Fruit fly (Drosophila melanogaster): ENCODE measurements around the gene spz4.

Gene spz4

dm6 chr2L:11471979-11472514, 29.5 kb upstream of the spz4 start (continued):
- 0 out of 2 replicates have a peak, but pooled peaks have one; percentile 25 for TF ChIP-seq CG31441 (GFP tag; IDR thresholded peaks at IDR 0.05)
- TF ChIP-seq CG1233 (GFP tag; optimal IDR thresholded peaks at IDR 0.05), result peak; percentile 1
- peak; percentile 39 for TF ChIP-seq nmo (GFP tag; optimal IDR thresholded peaks at IDR 0.05)
- TF ChIP-seq CG8944 (GFP tag; optimal IDR thresholded peaks at IDR 0.05), result no peak
- TF ChIP-seq Blimp-1 (GFP tag; optimal IDR thresholded peaks at IDR 0.05), result peak; percentile 41
- no peak for TF ChIP-seq crp (GFP tag; optimal IDR thresholded peaks at IDR 0.05)
- no peak for TF ChIP-seq CG9932 (GFP tag; IDR thresholded peaks at IDR 0.05)
- no peak for TF ChIP-seq CG32772 (GFP tag; IDR thresholded peaks at IDR 0.05)
- TF ChIP-seq gsb (GFP tag; IDR thresholded peaks at IDR 0.05), result no peak
- TF ChIP-seq kni (GFP tag; optimal IDR thresholded peaks at IDR 0.05), result peak; percentile 67
- TF ChIP-seq pros (GFP tag; optimal IDR thresholded peaks at IDR 0.05), result no peak
- peak; percentile 18 for TF ChIP-seq Abd-B (GFP tag; optimal IDR thresholded peaks at IDR 0.05)
- no peak for TF ChIP-seq Xbp1 (GFP tag; optimal IDR thresholded peaks at IDR 0.05)
- peak; percentile 55 for TF ChIP-seq gem (tag; optimal IDR thresholded peaks at IDR 0.05)
- peak; percentile 34; the same call in 1 of the 2 replicates for TF ChIP-seq CG17328 (GFP tag; IDR thresholded peaks at IDR 0.05)
- TF ChIP-seq jumu (GFP tag; optimal IDR thresholded peaks at IDR 0.05), result no peak
- no peak for TF ChIP-seq Mad (GFP tag; optimal IDR thresholded peaks at IDR 0.05)
- TF ChIP-seq CG10565 (GFP tag; optimal IDR thresholded peaks at IDR 0.05), result no peak
- peak; percentile 25 for TF ChIP-seq CG4424 (GFP tag; optimal IDR thresholded peaks at IDR 0.05)
- TF ChIP-seq phol (tag; optimal IDR thresholded peaks at IDR 0.05), result peak; percentile 51
- TF ChIP-seq CG11093 (GFP tag; IDR thresholded peaks at IDR 0.05), result no peak
- TF ChIP-seq fd96Cb (tag; optimal IDR thresholded peaks at IDR 0.05), result peak; percentile 35
- TF ChIP-seq E2f2 (GFP tag; IDR thresholded peaks at IDR 0.05), result no peak
- TF ChIP-seq Ets65A (GFP tag), result peak; percentile 74
- TF ChIP-seq twi (tag; optimal IDR thresholded peaks at IDR 0.05), result no peak
- TF ChIP-seq CG4854 (GFP tag; optimal IDR thresholded peaks at IDR 0.05), result no peak
- peak; percentile 33 for TF ChIP-seq CG1603 (tag; optimal IDR thresholded peaks at IDR 0.05)
- TF ChIP-seq D19A (tag; optimal IDR thresholded peaks at IDR 0.05), result peak; percentile 36
- no peak for TF ChIP-seq tin (GFP tag; optimal IDR thresholded peaks at IDR 0.05)
- TF ChIP-seq CG13894 (tag; optimal IDR thresholded peaks at IDR 0.05), result no peak
- TF ChIP-seq inv (GFP tag; IDR thresholded peaks at IDR 0.05; ENCODE audit: partially characterized antibody), result no peak
- no peak for TF ChIP-seq ems (GFP tag; optimal IDR thresholded peaks at IDR 0.05)
- 0 out of 2 replicates have a peak, but pooled peaks have one; percentile 9 for TF ChIP-seq CG32767 (GFP tag; IDR thresholded peaks at IDR 0.05)
- TF ChIP-seq Med (GFP tag), result peak; percentile 4
- no peak for TF ChIP-seq Hr78 (GFP tag; optimal IDR thresholded peaks at IDR 0.05)
- TF ChIP-seq dysf (GFP tag; IDR thresholded peaks at IDR 0.05), result peak; percentile 39; the same call in 1 of the 3 replicates
- TF ChIP-seq Gug (GFP tag; IDR thresholded peaks at IDR 0.05), result 0 out of 4 replicates have a peak, but pooled peaks have one; percentile 18
- peak; percentile 15 for TF ChIP-seq CG10267 (tag; optimal IDR thresholded peaks at IDR 0.05)
- TF ChIP-seq Elba2 (GFP tag; optimal IDR thresholded peaks at IDR 0.05), result no peak

- TF ChIP-seq CG17612 (GFP tag; IDR thresholded peaks at IDR 0.05) (0 out of 2 replicates have a peak, but pooled peaks have one; percentile 20), Mrtf (GFP tag; IDR thresholded peaks at IDR 0.05) (no peak), CrebB (tag; optimal IDR thresholded peaks at IDR 0.05) (no peak), zen (tag; optimal IDR thresholded peaks at IDR 0.05) (no peak), lola (GFP tag; optimal IDR thresholded peaks at IDR 0.05) (peak in 1 of 3 experiments; percentile 13), Sin3A (optimal IDR thresholded peaks at IDR 0.05) (no peak), CG15269 (tag; optimal IDR thresholded peaks at IDR 0.05) (no peak), Stat92E (GFP tag; optimal IDR thresholded peaks at IDR 0.05) (peak in 1 of 3 experiments; percentile 36), CG2199 (GFP tag; IDR thresholded peaks at IDR 0.05) (0 out of 3 replicates have a peak, but pooled peaks have one; percentile 26)
Measured at dm6 chr2L:11474960-11475359, 26.6 kb upstream of the spz4 start.
